Fruit fly (Drosophila melanogaster) whole organism, wandering third instar larva: ENCODE data around the gene Adi1.

Experiments
- Abd-B ChIP-seq: fragments of >200 bp; optimal IDR thresholded peaks from 2 replicates; lab custom pipeline; 2017; ENCODE audit warnings: missing biosample characterization, missing genetic modification characterization
- CG32264 ChIP-seq: fragments of 200-800 bp; sonication (Bioruptor generic); optimal IDR thresholded peaks from 2 replicates; lab custom pipeline; 2016; ENCODE audit warnings: missing biosample characterization, missing genetic modification characterization
- CG9705 ChIP-seq: fragments of 200-800 bp; sonication (Bioruptor generic); optimal IDR thresholded peaks from 2 replicates; lab custom pipeline; 2018; ENCODE audit warnings: missing biosample characterization, mild to moderate bottlenecking, missing genetic modification characterization
- CrebA ChIP-seq: fragments of 200-800 bp; sonication (Bioruptor generic); optimal IDR thresholded peaks from 2 replicates; lab custom pipeline; 2016; ENCODE audit warnings: missing biosample characterization, mild to moderate bottlenecking, missing genetic modification characterization, borderline replicate concordance
- Dfd ChIP-seq: fragments of >200 bp; optimal IDR thresholded peaks from 2 replicates; lab custom pipeline; 2017; ENCODE audit warnings: missing biosample characterization, missing genetic modification characterization
- Dif ChIP-seq: fragments of 200-275, 200-300 bp; sonication (Bioruptor generic); optimal IDR thresholded peaks from 2 replicates; lab custom pipeline; 2018; ENCODE audit warnings: missing biosample characterization, missing genetic modification characterization; ENCODE audit not compliant: partially characterized antibody
- GATAd ChIP-seq: sonication (Bioruptor generic); optimal IDR thresholded peaks from 2 replicates; lab custom pipeline; 2016; ENCODE audit warnings: missing biosample characterization, missing genetic modification characterization
- HLH106 ChIP-seq: fragments of 200-800 bp; optimal IDR thresholded peaks from 3 replicates; lab custom pipeline; 2019; ENCODE audit warnings: missing biosample characterization, mild to moderate bottlenecking, missing genetic modification characterization, moderate library complexity
- Hnf4 ChIP-seq: fragments of 200-800 bp; sonication (Bioruptor generic); optimal IDR thresholded peaks from 2 replicates; lab custom pipeline; 2016; ENCODE audit warnings: missing biosample characterization, mild to moderate bottlenecking, missing genetic modification characterization
- Hr78 ChIP-seq: fragments of >200 bp; optimal IDR thresholded peaks from 2 replicates; lab custom pipeline; 2017; ENCODE audit warnings: missing biosample characterization, missing genetic modification characterization
- Hr83 ChIP-seq: fragments of 200-300 bp; sonication (Bioruptor generic); optimal IDR thresholded peaks from 2 replicates; lab custom pipeline; 2016; ENCODE audit warnings: missing biosample characterization, mild to moderate bottlenecking, missing genetic modification characterization, moderate library complexity; ENCODE audit not compliant: poor library complexity, severe bottlenecking
- Jra ChIP-seq: sonication (Bioruptor generic); optimal IDR thresholded peaks from 2 replicates; lab custom pipeline; 2016; ENCODE audit warnings: missing biosample characterization, missing genetic modification characterization
- Mio ChIP-seq: sonication (Bioruptor generic); optimal IDR thresholded peaks from 2 replicates; lab custom pipeline; 2016; ENCODE audit warnings: missing biosample characterization, missing genetic modification characterization
- Myc ChIP-seq: fragments of >200 bp; optimal IDR thresholded peaks from 2 replicates; lab custom pipeline; 2017
- N ChIP-seq: fragments of >200 bp; optimal IDR thresholded peaks from 2 replicates; lab custom pipeline; 2018; ENCODE audit warnings: missing biosample characterization, missing external identifiers, missing genetic modification characterization
- OdsH ChIP-seq: fragments of 200-800 bp; sonication (Bioruptor generic); optimal IDR thresholded peaks from 2 replicates; lab custom pipeline; 2016; ENCODE audit warnings: missing biosample characterization, mild to moderate bottlenecking, missing genetic modification characterization
- Rel ChIP-seq, 2 experiments: fragments of 200-800 bp; sonication (Bioruptor generic) in 1 of 2; optimal IDR thresholded peaks; 2 replicates in 1 of 2; 3 replicates in 1 of 2; lab custom pipeline; 2016 to 2019; ENCODE audit warnings: mild to moderate bottlenecking in 2 of 2, missing biosample characterization in 2 of 2, missing genetic modification characterization in 2 of 2, moderate library complexity in 1 of 2
- Sp1 ChIP-seq: fragments of 200-800 bp; sonication (Bioruptor generic); optimal IDR thresholded peaks from 3 replicates; lab custom pipeline; 2019; ENCODE audit warnings: missing biosample characterization, mild to moderate bottlenecking, missing genetic modification characterization, moderate library complexity
- Vsx2 ChIP-seq: fragments of 200-300, 225-300 bp; sonication (Bioruptor generic); optimal IDR thresholded peaks from 2 replicates; lab custom pipeline; 2018; ENCODE audit warnings: missing biosample characterization, missing genetic modification characterization; ENCODE audit not compliant: partially characterized antibody
- br ChIP-seq: fragments of 200-800 bp; sonication (Bioruptor generic); optimal IDR thresholded peaks from 2 replicates; lab custom pipeline; 2016; ENCODE audit warnings: missing biosample characterization, missing genetic modification characterization
- brk ChIP-seq: fragments of 200-800 bp; sonication (Bioruptor generic); optimal IDR thresholded peaks from 2 replicates; lab custom pipeline; 2016; ENCODE audit warnings: missing biosample characterization, mild to moderate bottlenecking, missing genetic modification characterization
- dl ChIP-seq, 2 experiments: fragments of 175-275, 200-275 bp in 1 of 2; fragments of 200-275 bp in 1 of 2; sonication (Bioruptor generic); optimal IDR thresholded peaks; lab custom pipeline; 2018; ENCODE audit warnings: mild to moderate bottlenecking in 2 of 2, missing biosample characterization in 2 of 2, missing genetic modification characterization in 2 of 2, moderate library complexity in 2 of 2; ENCODE audit not compliant: partially characterized antibody in 2 of 2, insufficient read depth in 1 of 2
- dmrt93B ChIP-seq: fragments of 200-800 bp; sonication (Bioruptor generic); optimal IDR thresholded peaks from 2 replicates; lab custom pipeline; 2018; ENCODE audit warnings: missing biosample characterization, mild to moderate bottlenecking, missing genetic modification characterization
- dsf ChIP-seq: sonication (Bioruptor generic); optimal IDR thresholded peaks from 2 replicates; lab custom pipeline; 2016; ENCODE audit warnings: missing biosample characterization, missing genetic modification characterization, borderline replicate concordance
- ey ChIP-seq: fragments of 200-800 bp; sonication (Bioruptor generic); optimal IDR thresholded peaks from 2 replicates; lab custom pipeline; 2016; ENCODE audit warnings: missing biosample characterization, missing genetic modification characterization
- foxo ChIP-seq, 2 experiments: fragments of 200-800 bp; sonication (Bioruptor generic); optimal IDR thresholded peaks; 2 replicates in 1 of 2; 3 replicates in 1 of 2; lab custom pipeline; 2016 to 2017; ENCODE audit warnings: missing biosample characterization in 2 of 2, missing genetic modification characterization in 2 of 2
- fru ChIP-seq: fragments of 200-800 bp; sonication (Bioruptor generic); optimal IDR thresholded peaks from 3 replicates; lab custom pipeline; 2016; ENCODE audit warnings: missing biosample characterization, mild to moderate bottlenecking, missing genetic modification characterization
- h ChIP-seq: fragments of 200-800 bp; sonication (Bioruptor generic); optimal IDR thresholded peaks from 3 replicates; lab custom pipeline; 2016; ENCODE audit warnings: missing biosample characterization, mild to moderate bottlenecking, missing genetic modification characterization
- jim ChIP-seq: fragments of 175-275, 200-325 bp; sonication (Bioruptor generic); optimal IDR thresholded peaks from 2 replicates; lab custom pipeline; 2016; ENCODE audit warnings: missing biosample characterization, mild to moderate bottlenecking, missing genetic modification characterization
- lola ChIP-seq: fragments of >200 bp; optimal IDR thresholded peaks from 2 replicates; lab custom pipeline; 2017; ENCODE audit warnings: missing biosample characterization, missing genetic modification characterization
- pan ChIP-seq: fragments of >200 bp; optimal IDR thresholded peaks from 2 replicates; lab custom pipeline; 2017
- psq ChIP-seq: fragments of 200-800 bp; sonication (Bioruptor generic); optimal IDR thresholded peaks from 3 replicates; lab custom pipeline; 2017; ENCODE audit warnings: missing biosample characterization, mild to moderate bottlenecking, missing genetic modification characterization, moderate library complexity
- rgr ChIP-seq: fragments of 200-800 bp; sonication (Bioruptor generic); optimal IDR thresholded peaks from 3 replicates; lab custom pipeline; 2016; ENCODE audit warnings: missing biosample characterization, mild to moderate bottlenecking, missing genetic modification characterization
- sage ChIP-seq: fragments of 200-800 bp; sonication (Bioruptor generic); optimal IDR thresholded peaks from 2 replicates; lab custom pipeline; 2016; ENCODE audit warnings: missing biosample characterization, mild to moderate bottlenecking, missing genetic modification characterization
- sv ChIP-seq: fragments of 200-800 bp; sonication (Bioruptor generic); optimal IDR thresholded peaks from 3 replicates; lab custom pipeline; 2016; ENCODE audit warnings: missing biosample characterization, missing genetic modification characterization
- tai ChIP-seq: sonication (Bioruptor generic); optimal IDR thresholded peaks from 2 replicates; lab custom pipeline; 2016; ENCODE audit warnings: missing biosample characterization, missing genetic modification characterization
- usp ChIP-seq: fragments of >200 bp; optimal IDR thresholded peaks from 2 replicates; lab custom pipeline; 2017; ENCODE audit warnings: missing biosample characterization, missing genetic modification characterization
- woc ChIP-seq: sonication (Bioruptor generic); optimal IDR thresholded peaks from 2 replicates; lab custom pipeline; 2016; ENCODE audit warnings: missing biosample characterization, mild to moderate bottlenecking, missing genetic modification characterization

Adi1 gene

DNA sequence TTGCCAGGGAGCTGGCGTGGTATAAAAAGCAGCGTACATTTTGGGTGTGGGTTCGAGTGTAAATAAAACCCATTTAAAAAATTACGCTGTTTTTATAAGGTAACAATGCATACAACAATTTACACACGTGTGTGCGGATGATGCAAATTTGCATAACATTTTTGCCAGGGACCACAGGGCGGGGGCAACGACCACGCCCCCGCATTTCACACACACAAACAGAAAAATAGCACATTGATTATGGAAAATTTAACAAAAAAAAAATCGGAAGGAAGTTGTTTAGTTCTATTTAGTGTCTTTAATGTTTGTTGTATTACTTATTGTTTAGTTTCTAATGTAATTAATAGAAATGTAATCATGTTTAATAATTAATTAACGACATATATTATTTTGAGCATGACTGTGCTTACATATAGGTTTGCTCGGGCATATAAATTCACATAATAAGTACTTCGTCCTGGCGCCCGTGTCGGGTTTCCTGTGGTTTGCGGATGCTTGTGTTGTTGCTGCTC is 41.4 kb downstream of the Adi1 start:
- TF ChIP-seq dsf (no peak), h (GFP tag; lab: Kevin White, UChicago) (peak; percentile 9), CrebA (GFP tag; lab: Kevin White, UChicago) (no peak), Sp1 (GFP tag; lab: Kevin White, UChicago) (peak; percentile 43), tai (GFP tag; lab: Kevin White, UChicago) (no peak), fru (GFP tag; lab: Kevin White, UChicago) (peak; percentile 27), HLH106 (tag; lab: Kevin White, UChicago) (peak; percentile 34), dl (GFP tag; optimal IDR thresholded peaks at IDR 0.05; lab: Kevin White, UChicago; ENCODE audit: insufficient read depth in 1 of 2, partially characterized antibody in 2 of 2) (no peak), br (GFP tag; lab: Kevin White, UChicago) (no peak), brk (no peak), OdsH (GFP tag; lab: Kevin White, UChicago) (peak; percentile 24), GATAd (no peak), ey (GFP tag; lab: Kevin White, UChicago) (no peak), Mio (GFP tag; lab: Kevin White, UChicago) (no peak), foxo (GFP tag; optimal IDR thresholded peaks at IDR 0.05; lab: Kevin White, UChicago) (peak in 1 of 2 experiments; percentile 42), Dif (no peak), dmrt93B (GFP tag; lab: Kevin White, UChicago) (no peak)

DNA sequence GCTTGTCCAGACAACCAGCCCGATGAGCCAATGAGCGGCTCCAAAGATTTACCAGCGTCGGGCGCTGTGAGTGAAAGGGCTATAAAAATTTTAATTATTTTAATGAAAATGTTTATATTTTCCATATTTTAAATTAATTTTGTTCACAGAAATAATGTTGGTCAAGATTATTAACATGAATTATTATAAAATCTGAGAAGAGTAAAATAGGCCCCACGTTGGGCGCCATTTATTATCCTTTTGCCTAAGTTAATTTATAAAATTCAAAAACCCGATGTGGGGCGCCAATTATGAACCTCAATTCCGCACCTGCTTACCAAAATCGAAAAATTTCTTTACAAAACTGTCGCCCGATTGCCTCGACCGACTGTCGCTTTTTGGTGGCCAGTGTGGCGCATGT is 46.0 kb downstream of the Adi1 start:
- TF ChIP-seq dmrt93B (GFP tag; lab: Kevin White, UChicago), result peak; percentile 67
- TF ChIP-seq fru (GFP tag; lab: Kevin White, UChicago), result peak; percentile 47
- peak; percentile 18 for TF ChIP-seq psq (GFP tag; lab: Kevin White, UChicago)
- peak; percentile 59 for TF ChIP-seq HLH106 (tag; lab: Kevin White, UChicago)
- peak; percentile 0 for TF ChIP-seq Hnf4 (GFP tag; lab: Kevin White, UChicago)
- no peak for TF ChIP-seq GATAd
- TF ChIP-seq ey (GFP tag; lab: Kevin White, UChicago), result no peak
- TF ChIP-seq h (GFP tag; lab: Kevin White, UChicago), result peak; percentile 12
- TF ChIP-seq sv (GFP tag; lab: Kevin White, UChicago), result no peak
- TF ChIP-seq foxo (GFP tag; optimal IDR thresholded peaks at IDR 0.05; lab: Kevin White, UChicago), result peak in 1 of 2 experiments; percentile 55
- peak; percentile 30 for TF ChIP-seq OdsH (GFP tag; lab: Kevin White, UChicago)
- TF ChIP-seq Sp1 (GFP tag; lab: Kevin White, UChicago), result peak; percentile 48

DNA sequence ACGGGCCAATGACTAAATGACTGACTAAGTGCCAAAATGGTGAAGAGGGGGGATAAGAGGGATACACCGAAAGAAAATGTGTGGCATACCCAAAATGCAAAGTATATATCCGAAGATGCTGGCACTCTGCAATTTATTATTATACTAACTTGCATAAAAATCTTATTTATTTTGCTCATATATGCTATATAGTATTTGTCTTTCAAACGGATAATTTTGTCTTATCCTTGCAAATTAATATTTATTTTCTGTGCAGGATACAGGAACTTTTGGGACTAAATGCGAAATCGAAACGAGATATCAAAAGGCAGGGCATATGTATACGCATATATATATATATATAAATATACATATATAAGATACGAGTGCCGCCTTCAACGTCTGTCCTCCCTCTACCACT is 48.2 kb downstream of the Adi1 start:
- TF ChIP-seq Jra (GFP tag; lab: Kevin White, UChicago), result peak; percentile 25
- no peak for TF ChIP-seq CrebA (GFP tag; lab: Kevin White, UChicago)
- TF ChIP-seq HLH106 (tag; lab: Kevin White, UChicago), result peak; percentile 80
- TF ChIP-seq sv (GFP tag; lab: Kevin White, UChicago), result no peak
- peak; percentile 22 for TF ChIP-seq CG9705
- peak in 1 of 2 experiments; percentile 86 for TF ChIP-seq foxo (GFP tag; optimal IDR thresholded peaks at IDR 0.05; lab: Kevin White, UChicago)
- TF ChIP-seq woc (GFP tag; lab: Kevin White, UChicago), result peak; percentile 72
- peak; percentile 62 for TF ChIP-seq dmrt93B (GFP tag; lab: Kevin White, UChicago)
- peak; percentile 61 for TF ChIP-seq br (GFP tag; lab: Kevin White, UChicago)
- TF ChIP-seq Vsx2 (GFP tag; lab: Kevin White, UChicago), result no peak
- no peak for TF ChIP-seq jim
- peak; percentile 40 for TF ChIP-seq Rel (GFP tag; optimal IDR thresholded peaks at IDR 0.05; lab: Kevin White, UChicago)
- TF ChIP-seq Rel (tag; optimal IDR thresholded peaks at IDR 0.05; lab: Kevin White, UChicago), result peak; percentile 1
- peak; percentile 82 for TF ChIP-seq h (GFP tag; lab: Kevin White, UChicago)
- no peak for TF ChIP-seq pan (lab: Kevin White, UChicago)
- no peak for TF ChIP-seq N (GFP tag; lab: Kevin White, UChicago)
- TF ChIP-seq Dfd (GFP tag; lab: Kevin White, UChicago), result peak; percentile 17
- peak; percentile 80 for TF ChIP-seq fru (GFP tag; lab: Kevin White, UChicago)
- peak; percentile 60 for TF ChIP-seq sage (GFP tag; lab: Kevin White, UChicago)
- no peak for TF ChIP-seq usp (GFP tag; lab: Kevin White, UChicago)
- peak; percentile 36 for TF ChIP-seq Hnf4 (GFP tag; lab: Kevin White, UChicago)
- TF ChIP-seq Hr78 (GFP tag; lab: Kevin White, UChicago), result no peak
- peak; percentile 85 for TF ChIP-seq rgr (GFP tag; lab: Kevin White, UChicago)
- TF ChIP-seq Myc, result no peak
- no peak for TF ChIP-seq GATAd
- no peak for TF ChIP-seq CG32264 (GFP tag; lab: Kevin White, UChicago)
- TF ChIP-seq psq (GFP tag; lab: Kevin White, UChicago), result peak; percentile 91
- no peak for TF ChIP-seq Hr83 (GFP tag; lab: Kevin White, UChicago)
- no peak for TF ChIP-seq Mio (GFP tag; lab: Kevin White, UChicago)
- peak; percentile 69 for TF ChIP-seq ey (GFP tag; lab: Kevin White, UChicago)
- TF ChIP-seq OdsH (GFP tag; lab: Kevin White, UChicago), result peak; percentile 84
- no peak for TF ChIP-seq Dif
- peak; percentile 86 for TF ChIP-seq Sp1 (GFP tag; lab: Kevin White, UChicago)
- no peak for TF ChIP-seq tai (GFP tag; lab: Kevin White, UChicago)
- TF ChIP-seq lola, result no peak
- peak; percentile 81 for TF ChIP-seq brk
- TF ChIP-seq dl (GFP tag; optimal IDR thresholded peaks at IDR 0.05; lab: Kevin White, UChicago; ENCODE audit: insufficient read depth in 1 of 2, partially characterized antibody in 2 of 2), result no peak
- TF ChIP-seq dsf, result no peak
- no peak for TF ChIP-seq Abd-B (GFP tag; lab: Kevin White, UChicago)
